Worm (Caenorhabditis elegans): Measurements from ENCODE around the gene C07B5.2.

DNA sequence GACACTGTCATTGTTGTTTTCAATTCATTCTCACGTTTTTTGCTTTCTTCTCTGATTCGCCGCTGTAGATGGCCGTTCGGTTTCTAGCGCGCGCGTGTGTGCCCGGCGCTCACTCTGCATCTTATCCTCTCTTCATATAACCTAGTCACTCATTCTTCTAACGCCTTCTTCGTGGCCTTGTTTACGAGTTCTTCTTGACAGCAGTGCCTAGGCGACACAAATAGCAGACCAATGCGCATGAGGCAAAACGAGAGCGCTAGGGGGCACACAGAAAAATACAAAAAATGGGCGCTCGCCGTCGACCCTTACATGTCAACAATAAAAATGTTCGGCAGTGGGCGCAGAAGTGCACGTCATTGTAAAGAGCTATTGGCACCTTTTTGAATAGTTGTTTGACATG is 34.1 kb upstream of the C07B5.2 start:
- TF ChIP-seq pha-4 (tag; optimal IDR thresholded peaks at IDR 0.05), result no peak
- no peak for TF ChIP-seq unc-62 (GFP tag; optimal IDR thresholded peaks at IDR 0.05)
- no peak for TF ChIP-seq nhr-237 (tag; optimal IDR thresholded peaks at IDR 0.05)
- TF ChIP-seq ceh-83 (GFP tag; optimal IDR thresholded peaks at IDR 0.05), result no peak
- no peak for TF ChIP-seq nhr-76 (tag; optimal IDR thresholded peaks at IDR 0.05)
- TF ChIP-seq lsy-2 (tag; optimal IDR thresholded peaks at IDR 0.05), result no peak
- no peak for TF ChIP-seq elt-3 (tag; optimal IDR thresholded peaks at IDR 0.05)
- TF ChIP-seq snpc-4 (tag; optimal IDR thresholded peaks at IDR 0.05), result no peak
- TF ChIP-seq sptf-1 (tag; optimal IDR thresholded peaks at IDR 0.05), result no peak
- TF ChIP-seq blmp-1 (tag; optimal IDR thresholded peaks at IDR 0.05), result no peak

All from whole organism, mixed stage, embryonic.